Worm (Caenorhabditis elegans): Measurements from ENCODE around the gene T24C12.1.

DNA sequence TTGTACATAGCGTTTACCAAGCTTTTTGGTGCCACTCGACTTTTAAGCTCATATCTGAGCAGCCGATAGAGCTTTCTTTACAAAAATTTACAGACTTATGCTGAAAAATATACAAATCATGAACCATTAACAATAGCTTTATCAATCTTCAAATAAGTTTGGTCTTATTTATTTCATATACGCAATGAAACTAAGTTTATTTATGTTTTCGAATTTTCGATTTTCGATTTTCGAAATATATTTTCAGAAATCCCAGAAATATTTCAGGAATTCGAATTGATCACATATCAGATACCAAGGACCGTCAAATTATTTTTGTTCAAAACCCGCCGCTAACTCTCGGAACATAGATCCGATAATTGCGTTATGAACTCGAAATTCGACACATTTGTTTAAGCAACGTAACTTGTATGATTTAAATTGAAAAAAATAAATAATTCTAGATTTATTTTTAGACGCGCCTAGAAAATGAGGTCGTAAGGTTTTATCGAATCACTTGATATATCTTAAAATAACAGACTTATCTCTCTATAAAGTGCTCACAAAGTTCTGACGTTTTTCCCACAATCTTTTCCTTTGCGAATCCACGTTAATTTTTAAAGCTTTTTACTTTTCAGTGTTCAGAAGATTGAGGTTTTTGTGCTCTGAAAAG, 42.0 kb downstream of the T24C12.1 start:
- no peak for TF ChIP-seq unc-62 (GFP tag; optimal IDR thresholded peaks at IDR 0.05)
- TF ChIP-seq snpc-3.4 (tag; optimal IDR thresholded peaks at IDR 0.05): no peak
- TF ChIP-seq tlf-1 (GFP tag; optimal IDR thresholded peaks at IDR 0.05): no peak
- no peak for TF ChIP-seq dpl-1 (GFP tag; optimal IDR thresholded peaks at IDR 0.05)
- no peak for TF ChIP-seq repo-1 (tag; optimal IDR thresholded peaks at IDR 0.05)
- TF ChIP-seq nfyb-1 (GFP tag; IDR thresholded peaks at IDR 0.05): no peak
- no peak for TF ChIP-seq rcor-1 (GFP tag; IDR thresholded peaks at IDR 0.05)

All from whole organism, young adult.